Fruit fly (Drosophila melanogaster) whole organism, wandering third instar larva: ENCODE measurements around the gene CG17154.

Source experiments
- Abd-B ChIP-seq: fragments of >200 bp; optimal IDR thresholded peaks from 2 replicates; lab custom pipeline; 2017; ENCODE audit warnings: missing biosample characterization, missing genetic modification characterization
- CG32264 ChIP-seq: fragments of 200-800 bp; sonication (Bioruptor generic); optimal IDR thresholded peaks from 2 replicates; lab custom pipeline; 2016; ENCODE audit warnings: missing biosample characterization, missing genetic modification characterization
- CG9705 ChIP-seq: fragments of 200-800 bp; sonication (Bioruptor generic); optimal IDR thresholded peaks from 2 replicates; lab custom pipeline; 2018; ENCODE audit warnings: missing biosample characterization, mild to moderate bottlenecking, missing genetic modification characterization
- CrebA ChIP-seq: fragments of 200-800 bp; sonication (Bioruptor generic); optimal IDR thresholded peaks from 2 replicates; lab custom pipeline; 2016; ENCODE audit warnings: missing biosample characterization, mild to moderate bottlenecking, missing genetic modification characterization, borderline replicate concordance
- Dfd ChIP-seq: fragments of >200 bp; optimal IDR thresholded peaks from 2 replicates; lab custom pipeline; 2017; ENCODE audit warnings: missing biosample characterization, missing genetic modification characterization
- Dif ChIP-seq: fragments of 200-275, 200-300 bp; sonication (Bioruptor generic); optimal IDR thresholded peaks from 2 replicates; lab custom pipeline; 2018; ENCODE audit warnings: missing biosample characterization, missing genetic modification characterization; ENCODE audit not compliant: partially characterized antibody
- GATAd ChIP-seq: sonication (Bioruptor generic); optimal IDR thresholded peaks from 2 replicates; lab custom pipeline; 2016; ENCODE audit warnings: missing biosample characterization, missing genetic modification characterization
- HLH106 ChIP-seq: fragments of 200-800 bp; optimal IDR thresholded peaks from 3 replicates; lab custom pipeline; 2019; ENCODE audit warnings: missing biosample characterization, mild to moderate bottlenecking, missing genetic modification characterization, moderate library complexity
- Hnf4 ChIP-seq: fragments of 200-800 bp; sonication (Bioruptor generic); optimal IDR thresholded peaks from 2 replicates; lab custom pipeline; 2016; ENCODE audit warnings: missing biosample characterization, mild to moderate bottlenecking, missing genetic modification characterization
- Hr78 ChIP-seq: fragments of >200 bp; optimal IDR thresholded peaks from 2 replicates; lab custom pipeline; 2017; ENCODE audit warnings: missing biosample characterization, missing genetic modification characterization
- Hr83 ChIP-seq: fragments of 200-300 bp; sonication (Bioruptor generic); optimal IDR thresholded peaks from 2 replicates; lab custom pipeline; 2016; ENCODE audit warnings: missing biosample characterization, mild to moderate bottlenecking, missing genetic modification characterization, moderate library complexity; ENCODE audit not compliant: poor library complexity, severe bottlenecking
- Jra ChIP-seq: sonication (Bioruptor generic); optimal IDR thresholded peaks from 2 replicates; lab custom pipeline; 2016; ENCODE audit warnings: missing biosample characterization, missing genetic modification characterization
- Mio ChIP-seq: sonication (Bioruptor generic); optimal IDR thresholded peaks from 2 replicates; lab custom pipeline; 2016; ENCODE audit warnings: missing biosample characterization, missing genetic modification characterization
- Myc ChIP-seq: fragments of >200 bp; optimal IDR thresholded peaks from 2 replicates; lab custom pipeline; 2017
- N ChIP-seq: fragments of >200 bp; optimal IDR thresholded peaks from 2 replicates; lab custom pipeline; 2018; ENCODE audit warnings: missing biosample characterization, missing external identifiers, missing genetic modification characterization
- OdsH ChIP-seq: fragments of 200-800 bp; sonication (Bioruptor generic); optimal IDR thresholded peaks from 2 replicates; lab custom pipeline; 2016; ENCODE audit warnings: missing biosample characterization, mild to moderate bottlenecking, missing genetic modification characterization
- Rel ChIP-seq, 2 experiments: fragments of 200-800 bp; sonication (Bioruptor generic) in 1 of 2; optimal IDR thresholded peaks; 2 replicates in 1 of 2; 3 replicates in 1 of 2; lab custom pipeline; 2016 to 2019; ENCODE audit warnings: mild to moderate bottlenecking in 2 of 2, missing biosample characterization in 2 of 2, missing genetic modification characterization in 2 of 2, moderate library complexity in 1 of 2
- Sp1 ChIP-seq: fragments of 200-800 bp; sonication (Bioruptor generic); optimal IDR thresholded peaks from 3 replicates; lab custom pipeline; 2019; ENCODE audit warnings: missing biosample characterization, mild to moderate bottlenecking, missing genetic modification characterization, moderate library complexity
- Vsx2 ChIP-seq: fragments of 200-300, 225-300 bp; sonication (Bioruptor generic); optimal IDR thresholded peaks from 2 replicates; lab custom pipeline; 2018; ENCODE audit warnings: missing biosample characterization, missing genetic modification characterization; ENCODE audit not compliant: partially characterized antibody
- br ChIP-seq: fragments of 200-800 bp; sonication (Bioruptor generic); optimal IDR thresholded peaks from 2 replicates; lab custom pipeline; 2016; ENCODE audit warnings: missing biosample characterization, missing genetic modification characterization
- brk ChIP-seq: fragments of 200-800 bp; sonication (Bioruptor generic); optimal IDR thresholded peaks from 2 replicates; lab custom pipeline; 2016; ENCODE audit warnings: missing biosample characterization, mild to moderate bottlenecking, missing genetic modification characterization
- dl ChIP-seq, 2 experiments: fragments of 175-275, 200-275 bp in 1 of 2; fragments of 200-275 bp in 1 of 2; sonication (Bioruptor generic); optimal IDR thresholded peaks; lab custom pipeline; 2018; ENCODE audit warnings: mild to moderate bottlenecking in 2 of 2, missing biosample characterization in 2 of 2, missing genetic modification characterization in 2 of 2, moderate library complexity in 2 of 2; ENCODE audit not compliant: partially characterized antibody in 2 of 2, insufficient read depth in 1 of 2
- dmrt93B ChIP-seq: fragments of 200-800 bp; sonication (Bioruptor generic); optimal IDR thresholded peaks from 2 replicates; lab custom pipeline; 2018; ENCODE audit warnings: missing biosample characterization, mild to moderate bottlenecking, missing genetic modification characterization
- dsf ChIP-seq: sonication (Bioruptor generic); optimal IDR thresholded peaks from 2 replicates; lab custom pipeline; 2016; ENCODE audit warnings: missing biosample characterization, missing genetic modification characterization, borderline replicate concordance
- ey ChIP-seq: fragments of 200-800 bp; sonication (Bioruptor generic); optimal IDR thresholded peaks from 2 replicates; lab custom pipeline; 2016; ENCODE audit warnings: missing biosample characterization, missing genetic modification characterization
- foxo ChIP-seq, 2 experiments: fragments of 200-800 bp; sonication (Bioruptor generic); optimal IDR thresholded peaks; 2 replicates in 1 of 2; 3 replicates in 1 of 2; lab custom pipeline; 2016 to 2017; ENCODE audit warnings: missing biosample characterization in 2 of 2, missing genetic modification characterization in 2 of 2
- fru ChIP-seq: fragments of 200-800 bp; sonication (Bioruptor generic); optimal IDR thresholded peaks from 3 replicates; lab custom pipeline; 2016; ENCODE audit warnings: missing biosample characterization, mild to moderate bottlenecking, missing genetic modification characterization
- h ChIP-seq: fragments of 200-800 bp; sonication (Bioruptor generic); optimal IDR thresholded peaks from 3 replicates; lab custom pipeline; 2016; ENCODE audit warnings: missing biosample characterization, mild to moderate bottlenecking, missing genetic modification characterization
- jim ChIP-seq: fragments of 175-275, 200-325 bp; sonication (Bioruptor generic); optimal IDR thresholded peaks from 2 replicates; lab custom pipeline; 2016; ENCODE audit warnings: missing biosample characterization, mild to moderate bottlenecking, missing genetic modification characterization
- lola ChIP-seq: fragments of >200 bp; optimal IDR thresholded peaks from 2 replicates; lab custom pipeline; 2017; ENCODE audit warnings: missing biosample characterization, missing genetic modification characterization
- pan ChIP-seq: fragments of >200 bp; optimal IDR thresholded peaks from 2 replicates; lab custom pipeline; 2017
- psq ChIP-seq: fragments of 200-800 bp; sonication (Bioruptor generic); optimal IDR thresholded peaks from 3 replicates; lab custom pipeline; 2017; ENCODE audit warnings: missing biosample characterization, mild to moderate bottlenecking, missing genetic modification characterization, moderate library complexity
- rgr ChIP-seq: fragments of 200-800 bp; sonication (Bioruptor generic); optimal IDR thresholded peaks from 3 replicates; lab custom pipeline; 2016; ENCODE audit warnings: missing biosample characterization, mild to moderate bottlenecking, missing genetic modification characterization
- sage ChIP-seq: fragments of 200-800 bp; sonication (Bioruptor generic); optimal IDR thresholded peaks from 2 replicates; lab custom pipeline; 2016; ENCODE audit warnings: missing biosample characterization, mild to moderate bottlenecking, missing genetic modification characterization
- sv ChIP-seq: fragments of 200-800 bp; sonication (Bioruptor generic); optimal IDR thresholded peaks from 3 replicates; lab custom pipeline; 2016; ENCODE audit warnings: missing biosample characterization, missing genetic modification characterization
- usp ChIP-seq: fragments of >200 bp; optimal IDR thresholded peaks from 2 replicates; lab custom pipeline; 2017; ENCODE audit warnings: missing biosample characterization, missing genetic modification characterization

The CG17154 gene

dm6 chr3L:12107378-12107777 is 19.0 kb downstream of the CG17154 start:
- TF ChIP-seq CG9705 (GFP tag; lab: Kevin White, UChicago) (no peak), Abd-B (GFP tag; lab: Kevin White, UChicago) (no peak), Mio (GFP tag; lab: Kevin White, UChicago) (no peak), N (GFP tag; lab: Kevin White, UChicago) (no peak), dmrt93B (GFP tag; lab: Kevin White, UChicago) (no peak), Hnf4 (GFP tag; lab: Kevin White, UChicago) (no peak), OdsH (GFP tag; lab: Kevin White, UChicago) (no peak), Hr78 (GFP tag; lab: Kevin White, UChicago) (no peak), psq (no peak), pan (lab: Kevin White, UChicago) (no peak), HLH106 (no peak)

- TF ChIP-seq Myc (lab: Kevin White, UChicago) (no peak), psq (no peak), Hr83 (GFP tag; lab: Kevin White, UChicago) (no peak), lola (GFP tag; lab: Kevin White, UChicago) (no peak), CG32264 (GFP tag; lab: Kevin White, UChicago) (no peak), Sp1 (GFP tag; lab: Kevin White, UChicago) (no peak)
Observed at dm6 chr3L:12108515-12108914, 20.1 kb downstream of the CG17154 start.

- TF ChIP-seq Hr78 (GFP tag; lab: Kevin White, UChicago) = no peak
- no peak for TF ChIP-seq Hr83 (GFP tag; lab: Kevin White, UChicago)
- no peak for TF ChIP-seq Dif (GFP tag; lab: Kevin White, UChicago)
- no peak for TF ChIP-seq CrebA (GFP tag; lab: Kevin White, UChicago)
- TF ChIP-seq dl (GFP tag; optimal IDR thresholded peaks at IDR 0.05; lab: Kevin White, UChicago; ENCODE audit: insufficient read depth in 1 of 2, partially characterized antibody in 2 of 2) = no peak
- TF ChIP-seq Vsx2 (GFP tag; lab: Kevin White, UChicago) = no peak
- no peak for TF ChIP-seq lola (GFP tag; lab: Kevin White, UChicago)
Observed at dm6 chr3L:12109045-12109632, 20.7 kb downstream of the CG17154 start.

dm6 chr3L:12111081-12111958 is 22.9 kb downstream of the CG17154 start:
- TF ChIP-seq lola (GFP tag; lab: Kevin White, UChicago) (no peak), Abd-B (GFP tag; lab: Kevin White, UChicago) (no peak), brk (GFP tag; lab: Kevin White, UChicago) (no peak), foxo (GFP tag; optimal IDR thresholded peaks at IDR 0.05; lab: Kevin White, UChicago) (peak in 1 of 2 experiments; percentile 76), Hnf4 (GFP tag; lab: Kevin White, UChicago) (peak; percentile 57), Dif (GFP tag; lab: Kevin White, UChicago) (peak; percentile 48), sage (no peak), Mio (GFP tag; lab: Kevin White, UChicago) (no peak), Sp1 (GFP tag; lab: Kevin White, UChicago) (peak; percentile 93), Jra (GFP tag; lab: Kevin White, UChicago) (no peak), dl (GFP tag; optimal IDR thresholded peaks at IDR 0.05; lab: Kevin White, UChicago; ENCODE audit: insufficient read depth in 1 of 2, partially characterized antibody in 2 of 2) (peak; percentile 18 to 43), CrebA (GFP tag; lab: Kevin White, UChicago) (no peak), Hr78 (GFP tag; lab: Kevin White, UChicago) (no peak), CG9705 (GFP tag; lab: Kevin White, UChicago) (peak; percentile 20), pan (lab: Kevin White, UChicago) (no peak), dsf (peak; percentile 18), fru (peak; percentile 67), Vsx2 (GFP tag; lab: Kevin White, UChicago) (peak; percentile 75), dmrt93B (GFP tag; lab: Kevin White, UChicago) (peak; percentile 62), N (GFP tag; lab: Kevin White, UChicago) (no peak), OdsH (GFP tag; lab: Kevin White, UChicago) (peak; percentile 78), GATAd (GFP tag; lab: Kevin White, UChicago) (no peak), Myc (lab: Kevin White, UChicago) (no peak), jim (GFP tag; lab: Kevin White, UChicago) (no peak), usp (GFP tag; lab: Kevin White, UChicago) (no peak), sv (GFP tag; lab: Kevin White, UChicago) (peak; percentile 36), psq (peak; percentile 99), CG32264 (GFP tag; lab: Kevin White, UChicago) (no peak), Hr83 (GFP tag; lab: Kevin White, UChicago) (no peak), ey (GFP tag; lab: Kevin White, UChicago) (peak; percentile 41), Rel (GFP tag; optimal IDR thresholded peaks at IDR 0.05; lab: Kevin White, UChicago) (no peak), Rel (tag; optimal IDR thresholded peaks at IDR 0.05; lab: Kevin White, UChicago) (peak; percentile 80), rgr (GFP tag; lab: Kevin White, UChicago) (peak; percentile 75), h (GFP tag; lab: Kevin White, UChicago) (peak; percentile 68), Dfd (GFP tag; lab: Kevin White, UChicago) (no peak), br (peak; percentile 56)
